Worm (Caenorhabditis elegans) whole organism, mixed stage, embryonic: Measurements from ENCODE around the gene str-166.

Source experiments
- elt-1 ChIP-seq: sonication (generic microtip); optimal IDR thresholded peaks from 2 replicates; lab custom pipeline; 2017; ENCODE audit warnings: missing genetic modification characterization, mild to moderate bottlenecking, missing compliant biosample characterization, antibody characterized with exemption, moderate library complexity, borderline replicate concordance; ENCODE audit not compliant: insufficient read depth
- nhr-12 ChIP-seq: fragments of 150-350 bp; optimal IDR thresholded peaks from 2 replicates; lab custom pipeline; 2014; ENCODE audit warnings: missing biosample characterization, missing genetic modification characterization
- nhr-237 ChIP-seq: fragments of 150-350 bp; optimal IDR thresholded peaks from 2 replicates; lab custom pipeline; 2014; ENCODE audit warnings: missing biosample characterization, missing genetic modification characterization
- nhr-76 ChIP-seq: sonication (generic microtip); optimal IDR thresholded peaks from 2 replicates; lab custom pipeline; 2017; ENCODE audit warnings: missing biosample characterization, missing genetic modification characterization
- snpc-4 ChIP-seq: fragments of 150-350 bp; optimal IDR thresholded peaks from 2 replicates; lab custom pipeline; 2014; ENCODE audit warnings: missing biosample characterization, missing genetic modification characterization
- unc-39 ChIP-seq: fragments of 150-350 bp; optimal IDR thresholded peaks from 2 replicates; lab custom pipeline; 2014; ENCODE audit warnings: missing biosample characterization, missing genetic modification characterization
- unc-62 ChIP-seq: fragments of 150-350 bp; optimal IDR thresholded peaks from 2 replicates; lab custom pipeline; 2014; ENCODE audit warnings: missing biosample characterization, missing genetic modification reagents, missing genetic modification characterization
- ztf-11 ChIP-seq: fragments of 150-350 bp; optimal IDR thresholded peaks from 2 replicates; lab custom pipeline; 2014; ENCODE audit warnings: missing biosample characterization, missing genetic modification characterization

DNA sequence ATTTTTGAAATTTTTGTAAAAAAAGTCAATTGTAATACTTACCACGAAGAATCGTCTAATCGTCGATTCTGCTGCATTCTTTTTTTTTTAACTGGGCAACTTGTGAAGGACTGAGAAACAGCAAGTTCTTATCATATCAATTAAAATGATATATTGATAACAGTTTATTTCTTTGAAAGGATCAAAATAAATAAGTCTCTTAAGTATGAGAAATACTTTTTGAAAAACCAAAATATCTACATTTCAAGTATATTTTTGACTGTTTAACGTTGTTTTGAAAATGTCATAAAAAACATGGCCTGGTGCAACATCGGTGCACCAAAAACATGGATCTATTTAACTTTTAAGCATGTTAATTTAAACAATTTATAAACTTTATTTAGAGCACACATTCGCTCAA lies 27.9 kb upstream of the str-166 start, which contains the start of gene Y17G9A.2:
- TF ChIP-seq unc-39 (tag; lab: Kevin White, UChicago): no peak
- no peak for TF ChIP-seq unc-62 (GFP tag; lab: Kevin White, UChicago)
- TF ChIP-seq nhr-12 (tag; lab: Kevin White, UChicago): no peak
- no peak for TF ChIP-seq elt-1 (tag; lab: Kevin White, UChicago)
- no peak for TF ChIP-seq nhr-237 (tag; lab: Kevin White, UChicago)
- TF ChIP-seq snpc-4: no peak
- no peak for TF ChIP-seq nhr-76 (tag; lab: Kevin White, UChicago)
- no peak for TF ChIP-seq ztf-11 (tag; lab: Kevin White, UChicago)
